Fruit fly (Drosophila melanogaster) whole organism, adult: Measurements from ENCODE around the gene Vinc.

ENCODE experiments used
- CG11617 ChIP-seq: fragments of 200-800 bp; sonication (Bioruptor generic); optimal IDR thresholded peaks from 2 replicates; lab custom pipeline; 2017; ENCODE audit warnings: mild to moderate bottlenecking, missing biosample characterization, missing genetic modification reagents, missing genetic modification characterization
- CG12768 ChIP-seq: fragments of 200-800 bp; sonication (Bioruptor generic); optimal IDR thresholded peaks from 2 replicates; lab custom pipeline; 2017; ENCODE audit warnings: missing biosample characterization, missing genetic modification characterization, mild to moderate bottlenecking, moderate library complexity, missing genetic modification reagents
- CG14711 ChIP-seq: fragments of 200-800 bp; sonication (Bioruptor generic); optimal IDR thresholded peaks from 2 replicates; lab custom pipeline; 2018; ENCODE audit warnings: missing biosample characterization, mild to moderate bottlenecking, missing genetic modification characterization, moderate library complexity
- CG1620 ChIP-seq: fragments of 200-800 bp; sonication (Bioruptor generic); optimal IDR thresholded peaks from 2 replicates; lab custom pipeline; 2016; ENCODE audit warnings: missing biosample characterization, missing genetic modification characterization
- CG33017 ChIP-seq: fragments of 200-800 bp; sonication (Bioruptor generic); optimal IDR thresholded peaks from 2 replicates; lab custom pipeline; 2018; ENCODE audit warnings: missing biosample characterization, mild to moderate bottlenecking, missing genetic modification characterization, moderate library complexity
- CG5204 ChIP-seq: fragments of 200-800 bp; sonication (Bioruptor generic); optimal IDR thresholded peaks from 2 replicates; lab custom pipeline; 2016; ENCODE audit warnings: missing biosample characterization, missing genetic modification characterization
- CG7045 ChIP-seq: fragments of 200-800 bp; sonication (Bioruptor generic); optimal IDR thresholded peaks from 2 replicates; lab custom pipeline; 2017; ENCODE audit warnings: missing biosample characterization, mild to moderate bottlenecking, missing genetic modification characterization
- CG7101 ChIP-seq: fragments of 200-800 bp; sonication (Bioruptor generic); optimal IDR thresholded peaks from 2 replicates; lab custom pipeline; 2018; ENCODE audit warnings: missing biosample characterization, mild to moderate bottlenecking, missing genetic modification characterization, moderate library complexity
- Clk ChIP-seq: fragments of 200-800 bp; sonication (Bioruptor generic); optimal IDR thresholded peaks from 2 replicates; lab custom pipeline; 2017; ENCODE audit warnings: missing biosample characterization, missing genetic modification characterization
- Crg-1 ChIP-seq: fragments of 200-800 bp; sonication (Bioruptor generic); optimal IDR thresholded peaks from 2 replicates; lab custom pipeline; 2016; ENCODE audit warnings: missing biosample characterization, missing genetic modification characterization
- Hr96 ChIP-seq: fragments of 200-800 bp; sonication (Bioruptor generic); optimal IDR thresholded peaks from 2 replicates; lab custom pipeline; 2016; ENCODE audit warnings: missing biosample characterization, missing genetic modification characterization
- Mnt ChIP-seq: fragments of 200-800 bp; sonication (Bioruptor generic); optimal IDR thresholded peaks from 2 replicates; lab custom pipeline; 2016; ENCODE audit warnings: missing biosample characterization, mild to moderate bottlenecking, missing genetic modification characterization
- bab1 ChIP-seq: fragments of 200-800 bp; sonication (Bioruptor generic); optimal IDR thresholded peaks from 3 replicates; lab custom pipeline; 2019; ENCODE audit warnings: missing biosample characterization, mild to moderate bottlenecking, missing genetic modification characterization, moderate library complexity
- cic ChIP-seq: fragments of 200-800 bp; sonication (Bioruptor generic); optimal IDR thresholded peaks from 2 replicates; lab custom pipeline; 2017; ENCODE audit warnings: missing biosample characterization, mild to moderate bottlenecking, missing genetic modification characterization, moderate library complexity
- cnc ChIP-seq, 2 experiments: fragments of >200 bp; optimal IDR thresholded peaks; 2 replicates each; lab custom pipeline; 2017
- kay ChIP-seq: fragments of 200-800 bp; sonication (Bioruptor generic); peaks from one replicate; lab custom pipeline; 2016; ENCODE audit warnings: missing biosample characterization, missing genetic modification characterization, borderline replicate concordance
- ovo ChIP-seq: fragments of 200-800 bp; sonication (Bioruptor generic); optimal IDR thresholded peaks from 2 replicates; lab custom pipeline; 2016; ENCODE audit warnings: missing biosample characterization, missing genetic modification characterization
- pad ChIP-seq: fragments of 200-800 bp; sonication (Bioruptor generic); optimal IDR thresholded peaks from 3 replicates; lab custom pipeline; 2017; ENCODE audit warnings: missing biosample characterization, missing genetic modification characterization, mild to moderate bottlenecking, moderate library complexity, missing genetic modification reagents
- tj ChIP-seq: fragments of 200-800 bp; sonication (Bioruptor generic); optimal IDR thresholded peaks from 3 replicates; lab custom pipeline; 2017; ENCODE audit warnings: missing biosample characterization, mild to moderate bottlenecking, missing genetic modification characterization, moderate library complexity
- toe ChIP-seq: fragments of 200-800 bp; sonication (Bioruptor generic); optimal IDR thresholded peaks from 2 replicates; lab custom pipeline; 2016; ENCODE audit warnings: missing biosample characterization, missing genetic modification characterization

Gene Vinc

DNA sequence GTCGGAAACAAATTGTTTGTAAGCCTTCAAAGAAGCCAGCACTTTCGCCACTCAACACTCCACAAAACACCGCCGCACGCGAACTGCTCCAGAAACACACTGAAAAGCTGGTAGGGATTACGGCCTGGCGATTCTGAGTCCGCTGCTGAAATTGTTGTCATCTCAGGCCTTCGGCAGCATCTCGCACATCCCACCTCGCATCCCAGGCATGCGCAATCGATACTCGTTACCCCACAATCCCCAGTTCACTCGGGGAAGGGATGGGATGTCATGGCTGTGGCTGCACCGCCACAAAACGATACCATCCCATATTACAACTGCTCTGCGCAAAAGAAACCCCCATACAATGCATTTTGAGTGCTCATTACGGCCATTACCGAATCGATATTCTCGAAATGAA is 37.4 kb upstream of the Vinc start, which contains the start of gene CG3078:
TSS of gene CG3078 (minus strand) at position 101 of the 400 bp plus-strand sequence.
- TF ChIP-seq CG11617 (no peak), CG14711 (tag; lab: Kevin White, UChicago) (no peak), Hr96 (GFP tag; lab: Kevin White, UChicago) (no peak), Clk (no peak), kay (GFP tag; lab: Kevin White, UChicago) (no peak), CG5204 (GFP tag; lab: Kevin White, UChicago) (no peak), tj (GFP tag; lab: Kevin White, UChicago) (no peak), toe (GFP tag; lab: Kevin White, UChicago) (no peak), CG12768 (GFP tag; lab: Kevin White, UChicago) (no peak), CG7101 (tag; lab: Kevin White, UChicago) (no peak)

DNA sequence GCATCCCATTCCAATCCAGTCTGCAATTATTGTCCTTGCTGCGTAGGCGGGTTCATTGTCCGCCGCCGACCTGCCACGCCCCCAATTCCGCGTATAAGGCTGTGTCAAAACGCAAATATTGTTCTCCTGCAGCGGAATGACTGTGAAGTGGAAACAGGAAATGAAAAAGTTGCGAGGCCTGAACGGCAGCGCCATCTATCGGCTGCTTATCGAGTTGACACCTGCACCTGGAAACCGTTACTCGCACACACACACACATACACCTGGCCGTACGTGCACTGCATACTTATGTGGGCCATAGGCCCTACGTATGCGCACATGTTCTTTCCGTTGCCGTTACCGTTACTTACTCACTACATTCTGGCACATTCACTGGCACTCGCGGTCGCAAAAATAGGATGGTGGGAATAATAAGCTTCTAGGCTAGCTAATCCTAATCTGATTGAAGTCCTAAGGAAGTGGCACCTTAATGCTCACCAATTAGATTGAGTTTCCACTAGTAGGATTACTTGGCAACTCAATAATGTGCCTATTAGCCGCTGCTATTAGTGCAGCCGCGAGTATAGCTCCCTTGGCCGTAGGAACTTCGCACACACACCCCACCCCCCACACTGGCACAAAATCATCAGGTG is 36.4 kb upstream of the Vinc start:
- TF ChIP-seq Mnt (GFP tag; lab: Kevin White, UChicago): peak; percentile 13
- TF ChIP-seq Clk: no peak
- no peak for TF ChIP-seq bab1 (GFP tag; lab: Kevin White, UChicago)

dm6 chrX:2255035-2255434 is 32.7 kb upstream of the Vinc start:
- TF ChIP-seq pad (GFP tag; lab: Kevin White, UChicago) (peak; percentile 1), CG7101 (tag; lab: Kevin White, UChicago) (no peak)

- TF ChIP-seq cic (GFP tag; lab: Kevin White, UChicago) (peak; percentile 65), CG33017 (peak; percentile 25), Mnt (GFP tag; lab: Kevin White, UChicago) (peak; percentile 3), tj (GFP tag; lab: Kevin White, UChicago) (no peak), CG7101 (tag; lab: Kevin White, UChicago) (no peak)
These were observed 31.8 kb upstream of the Vinc start, which contains the start of gene CG3091 for dm6 chrX:2254020-2254626. Gene CG3091, minus strand, starts transcription at chrX:2254197.

- TF ChIP-seq Clk: no peak
- no peak for TF ChIP-seq CG11617
- no peak for TF ChIP-seq CG7045
- no peak for TF ChIP-seq CG1620
- TF ChIP-seq cnc (optimal IDR thresholded peaks at IDR 0.05; lab: Kevin White, UChicago): no peak
- no peak for TF ChIP-seq Hr96 (GFP tag; lab: Kevin White, UChicago)
These were observed 29.3 kb upstream of the Vinc start, which contains the start of gene CG3191 for dm6 chrX:2251688-2252087. Gene CG3191, minus strand, starts transcription at chrX:2251993.

DNA sequence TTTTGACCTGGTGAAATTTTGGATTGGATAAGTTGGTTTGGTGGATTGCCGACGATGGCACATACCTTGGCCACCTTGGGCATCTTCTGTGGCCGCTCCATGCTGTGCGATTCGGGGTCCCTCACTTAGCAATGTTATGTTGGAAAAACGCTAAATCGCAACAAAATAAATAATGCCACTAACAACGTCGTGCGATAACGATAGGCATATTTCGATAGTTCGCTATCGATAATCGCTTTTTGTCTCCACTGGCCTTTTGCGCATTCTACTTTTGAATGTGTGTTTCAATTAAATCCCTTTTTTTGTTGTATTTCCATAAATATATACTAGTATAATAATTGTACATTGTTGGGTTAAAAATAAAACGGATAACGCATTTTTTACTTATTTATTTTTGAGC is 27.4 kb upstream of the Vinc start, which contains the start of gene crn:
TSS of gene crn (minus strand) at position 221 of the 400 bp plus-strand sequence.
- TF ChIP-seq toe (GFP tag; lab: Kevin White, UChicago) (no peak), kay (GFP tag; lab: Kevin White, UChicago) (no peak), Mnt (GFP tag; lab: Kevin White, UChicago) (peak; percentile 5), Crg-1 (GFP tag; lab: Kevin White, UChicago) (no peak), CG11617 (no peak), pad (GFP tag; lab: Kevin White, UChicago) (no peak), CG7101 (tag; lab: Kevin White, UChicago) (no peak)

DNA sequence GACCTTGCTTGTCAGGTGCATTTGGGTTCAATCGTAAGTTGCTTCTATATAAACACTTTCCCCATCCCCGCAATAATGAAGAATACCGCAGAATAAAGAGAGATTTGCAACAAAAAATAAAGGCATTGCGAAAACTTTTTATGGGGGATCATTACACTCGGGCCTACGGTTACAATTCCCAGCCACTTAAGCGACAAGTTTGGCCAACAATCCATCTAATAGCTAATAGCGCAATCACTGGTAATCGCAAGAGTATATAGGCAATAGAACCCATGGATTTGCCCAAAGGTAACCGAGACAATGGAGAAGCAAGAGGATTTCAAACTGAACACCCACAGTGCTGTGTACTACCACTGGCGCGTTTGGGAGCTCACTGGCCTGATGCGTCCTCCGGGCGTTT is 23.6 kb upstream of the Vinc start, which contains the start of gene Or2a:
TSS of gene Or2a (plus strand) at position 301 of the 400 bp plus-strand sequence.
- TF ChIP-seq CG7045 (no peak), Clk (no peak), Mnt (GFP tag; lab: Kevin White, UChicago) (no peak), bab1 (GFP tag; lab: Kevin White, UChicago) (no peak), CG14711 (tag; lab: Kevin White, UChicago) (no peak)

- TF ChIP-seq Crg-1 (GFP tag; lab: Kevin White, UChicago): no peak
- no peak for TF ChIP-seq Clk
- no peak for TF ChIP-seq toe (GFP tag; lab: Kevin White, UChicago)
- TF ChIP-seq cnc (optimal IDR thresholded peaks at IDR 0.05; lab: Kevin White, UChicago): no peak
- TF ChIP-seq pad (GFP tag; lab: Kevin White, UChicago): no peak
- no peak for TF ChIP-seq CG1620
- TF ChIP-seq ovo (GFP tag; lab: Kevin White, UChicago): no peak
- TF ChIP-seq cic (GFP tag; lab: Kevin White, UChicago): no peak
- no peak for TF ChIP-seq Mnt (GFP tag; lab: Kevin White, UChicago)
- TF ChIP-seq CG33017: no peak
- TF ChIP-seq CG7045: no peak
- TF ChIP-seq CG12768 (GFP tag; lab: Kevin White, UChicago): no peak
- no peak for TF ChIP-seq tj (GFP tag; lab: Kevin White, UChicago)
- no peak for TF ChIP-seq bab1 (GFP tag; lab: Kevin White, UChicago)
- no peak for TF ChIP-seq CG5204 (GFP tag; lab: Kevin White, UChicago)
- no peak for TF ChIP-seq kay (GFP tag; lab: Kevin White, UChicago)
- TF ChIP-seq CG11617: no peak
- TF ChIP-seq Hr96 (GFP tag; lab: Kevin White, UChicago): no peak
These were observed 22.4 kb upstream of the Vinc start for dm6 chrX:2244753-2245152.
